Worm (Caenorhabditis elegans): ENCODE data around the gene R08C7.5.
A peak's percentile ranks its signal among the peaks of the same experiment; 100 is the strongest.

R08C7.5 gene

DNA sequence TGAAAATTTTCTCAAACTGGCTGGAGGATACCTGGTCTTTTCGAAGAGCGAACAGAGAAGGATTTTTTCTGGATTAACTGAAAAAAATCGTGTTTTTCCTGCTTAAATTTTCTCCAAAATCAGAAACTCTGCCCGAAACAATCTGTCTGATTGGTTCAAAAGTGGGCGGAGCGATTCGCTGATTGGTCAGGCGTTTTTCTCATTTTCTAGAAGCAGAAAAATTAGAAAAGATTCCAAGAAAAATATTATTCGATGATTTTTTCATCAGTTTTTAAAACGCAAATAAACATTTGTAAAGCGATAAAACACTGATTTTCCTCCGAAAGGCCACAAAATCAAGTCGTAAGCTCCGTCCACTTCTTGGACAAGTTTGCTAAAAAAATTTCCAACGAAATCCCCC, 31.1 kb upstream of the R08C7.5 start:
- TF ChIP-seq alr-1 (tag; optimal IDR thresholded peaks at IDR 0.05) (no peak), ZK546.5 (tag; optimal IDR thresholded peaks at IDR 0.05) (no peak)

ce11 chrIV:4399418-4400136, 30.5 kb upstream of the R08C7.5 start:
- TF ChIP-seq F13H6.1 (tag; optimal IDR thresholded peaks at IDR 0.05), result peak; percentile 53
- TF ChIP-seq blmp-1 (tag; optimal IDR thresholded peaks at IDR 0.05; ENCODE audit: insufficient read depth), result peak; percentile 94
- peak; percentile 47 for TF ChIP-seq nhr-25 (tag; optimal IDR thresholded peaks at IDR 0.05)
- no peak for TF ChIP-seq gmeb-1 (tag; optimal IDR thresholded peaks at IDR 0.05)

DNA sequence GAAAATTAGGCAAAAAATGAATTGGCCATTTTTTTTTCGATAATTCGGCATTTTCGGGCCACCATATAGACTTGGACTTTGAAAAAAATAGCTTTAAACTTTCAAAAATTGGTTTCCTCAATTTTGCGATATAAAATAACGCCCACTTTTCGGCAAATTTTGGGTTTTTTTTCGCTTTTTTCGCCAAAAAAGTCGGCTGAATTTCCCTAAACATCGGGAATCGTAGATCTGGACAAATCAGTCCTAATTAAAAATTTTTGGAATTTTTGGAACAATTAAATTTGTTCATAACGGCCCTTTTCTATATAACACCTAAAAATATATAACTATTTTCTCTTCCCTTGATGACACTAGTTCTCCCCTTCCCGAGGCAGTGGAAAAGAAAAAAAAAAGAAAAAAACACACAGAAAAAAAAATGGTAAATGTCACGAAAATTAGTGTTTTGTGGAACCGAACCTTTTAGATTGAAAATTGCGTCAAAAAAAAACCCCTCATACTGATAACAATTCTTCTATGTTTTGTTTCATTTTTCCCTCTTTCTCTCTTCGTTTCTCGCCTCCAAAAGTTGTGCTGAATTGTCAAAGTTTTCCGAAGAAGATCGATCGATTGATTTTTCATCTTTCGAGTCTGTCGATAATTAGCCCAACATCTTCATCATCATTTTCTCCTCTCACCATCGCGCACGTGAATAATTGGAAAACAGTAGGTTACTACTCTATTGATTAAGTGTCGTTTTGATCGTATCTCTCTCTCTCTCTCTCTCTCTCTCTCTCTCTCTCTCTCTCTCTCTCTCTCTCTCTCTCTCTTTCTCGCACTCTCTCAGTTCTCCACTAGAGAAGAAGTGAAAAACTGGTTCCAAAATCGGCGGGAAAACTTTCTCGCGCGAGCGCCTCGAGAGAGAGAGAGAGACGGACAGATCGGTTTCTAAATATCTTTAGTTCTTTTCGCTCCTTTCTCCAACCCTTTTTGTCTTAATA, 29.4 kb upstream of the R08C7.5 start, which contains the start of gene Y24D9A.6:
Gene Y24D9A.6 (minus strand): TSS at position 51 of the 977 bp plus-strand sequence.
- TF ChIP-seq ZK546.5 (tag; optimal IDR thresholded peaks at IDR 0.05) (no peak), dmd-4 (tag; optimal IDR thresholded peaks at IDR 0.05) (no peak), snpc-4 (tag; optimal IDR thresholded peaks at IDR 0.05) (no peak), unc-55 (GFP tag; optimal IDR thresholded peaks at IDR 0.05) (peak; percentile 18), unc-39 (tag; optimal IDR thresholded peaks at IDR 0.05) (no peak), crh-2 (tag; optimal IDR thresholded peaks at IDR 0.05) (peak; percentile 80), sma-9 (GFP tag; optimal IDR thresholded peaks at IDR 0.05) (peak; percentile 83), sma-9 (tag; optimal IDR thresholded peaks at IDR 0.05) (no peak), nhr-23 (tag; optimal IDR thresholded peaks at IDR 0.05) (no peak), nhr-237 (tag; optimal IDR thresholded peaks at IDR 0.05) (no peak), lin-13 (GFP tag; optimal IDR thresholded peaks at IDR 0.05) (peak; percentile 55), gmeb-1 (tag; optimal IDR thresholded peaks at IDR 0.05) (peak; percentile 82), elt-3 (tag; optimal IDR thresholded peaks at IDR 0.05) (no peak), fos-1 (tag; optimal IDR thresholded peaks at IDR 0.05) (peak; percentile 67), nhr-6 (tag; optimal IDR thresholded peaks at IDR 0.05) (peak; percentile 84), ztf-1 (GFP tag; conservative IDR thresholded peaks at IDR 0.05) (no peak), elt-1 (tag; optimal IDR thresholded peaks at IDR 0.05) (peak; percentile 63), R02D3.7 (tag; optimal IDR thresholded peaks at IDR 0.05) (no peak), unc-62 (GFP tag; optimal IDR thresholded peaks at IDR 0.05) (no peak), C34F6.9 (tag; optimal IDR thresholded peaks at IDR 0.05) (peak; percentile 44), mbf-1 (tag; optimal IDR thresholded peaks at IDR 0.05) (no peak), nhr-21 (tag; optimal IDR thresholded peaks at IDR 0.05) (peak; percentile 93), mab-5 (tag; optimal IDR thresholded peaks at IDR 0.05) (no peak), zag-1 (tag; optimal IDR thresholded peaks at IDR 0.05) (no peak), F13H6.1 (tag; optimal IDR thresholded peaks at IDR 0.05) (peak; percentile 62), aly-2 (tag; optimal IDR thresholded peaks at IDR 0.05) (no peak), ceh-82 (tag; optimal IDR thresholded peaks at IDR 0.05) (no peak), sem-4 (tag; optimal IDR thresholded peaks at IDR 0.05) (peak; percentile 90), nhr-10 (tag; optimal IDR thresholded peaks at IDR 0.05) (no peak), ztf-4 (tag; optimal IDR thresholded peaks at IDR 0.05) (peak; percentile 69), Y55F3AM.14 (GFP tag; optimal IDR thresholded peaks at IDR 0.05) (no peak), lin-39 (tag; optimal IDR thresholded peaks at IDR 0.05) (no peak), skn-1 (tag; optimal IDR thresholded peaks at IDR 0.05) (no peak), nhr-12 (tag; optimal IDR thresholded peaks at IDR 0.05) (no peak), nhr-77 (tag; optimal IDR thresholded peaks at IDR 0.05) (no peak), ceh-16 (tag; optimal IDR thresholded peaks at IDR 0.05) (peak; percentile 100), mdl-1 (tag; optimal IDR thresholded peaks at IDR 0.05) (peak; percentile 45 to 86), ama-1 (optimal IDR thresholded peaks at IDR 0.05) (no peak), nhr-129 (tag; optimal IDR thresholded peaks at IDR 0.05) (peak; percentile 70), lin-11 (tag; optimal IDR thresholded peaks at IDR 0.05) (no peak), sma-3 (GFP tag; optimal IDR thresholded peaks at IDR 0.05) (peak; percentile 86), egl-27 (tag; optimal IDR thresholded peaks at IDR 0.05) (peak; percentile 93), ztf-11 (tag; optimal IDR thresholded peaks at IDR 0.05) (no peak), nhr-25 (tag; optimal IDR thresholded peaks at IDR 0.05) (peak; percentile 96), nhr-11 (tag; optimal IDR thresholded peaks at IDR 0.05) (no peak), alr-1 (tag; optimal IDR thresholded peaks at IDR 0.05) (no peak), blmp-1 (tag; optimal IDR thresholded peaks at IDR 0.05; ENCODE audit: insufficient read depth) (peak; percentile 96)
